Worm (Caenorhabditis elegans) whole organism, L2 larva: ENCODE data around the gene msp-63.

ENCODE experiments used
- F13H6.1 ChIP-seq: sonication (generic microtip); optimal IDR thresholded peaks from 2 replicates; lab custom pipeline; 2016; ENCODE audit warnings: missing genetic modification characterization, missing compliant biosample characterization
- R02D3.7 ChIP-seq: fragments of 150-350 bp; optimal IDR thresholded peaks from 2 replicates; lab custom pipeline; 2014; ENCODE audit warnings: missing biosample characterization, missing genetic modification characterization
- fos-1 ChIP-seq: fragments of 150-350 bp; optimal IDR thresholded peaks from 2 replicates; lab custom pipeline; 2014; ENCODE audit warnings: missing biosample characterization, missing genetic modification characterization
- lin-11 ChIP-seq: fragments of 150-350 bp; sonication (generic microtip); optimal IDR thresholded peaks from 2 replicates; lab custom pipeline; 2014; ENCODE audit warnings: missing biosample characterization, missing genetic modification characterization, inconsistent platforms, mixed read lengths
- nhr-12 ChIP-seq: fragments of 150-350 bp; optimal IDR thresholded peaks from 2 replicates; lab custom pipeline; 2014; ENCODE audit warnings: missing biosample characterization, missing genetic modification characterization
- nhr-23 ChIP-seq: fragments of 150-350 bp; optimal IDR thresholded peaks from 2 replicates; lab custom pipeline; 2014; ENCODE audit warnings: missing biosample characterization, missing genetic modification reagents, missing genetic modification characterization
- peb-1 ChIP-seq: fragments of 150-350 bp; optimal IDR thresholded peaks from 2 replicates; lab custom pipeline; 2014; ENCODE audit warnings: missing biosample characterization, missing genetic modification characterization

DNA sequence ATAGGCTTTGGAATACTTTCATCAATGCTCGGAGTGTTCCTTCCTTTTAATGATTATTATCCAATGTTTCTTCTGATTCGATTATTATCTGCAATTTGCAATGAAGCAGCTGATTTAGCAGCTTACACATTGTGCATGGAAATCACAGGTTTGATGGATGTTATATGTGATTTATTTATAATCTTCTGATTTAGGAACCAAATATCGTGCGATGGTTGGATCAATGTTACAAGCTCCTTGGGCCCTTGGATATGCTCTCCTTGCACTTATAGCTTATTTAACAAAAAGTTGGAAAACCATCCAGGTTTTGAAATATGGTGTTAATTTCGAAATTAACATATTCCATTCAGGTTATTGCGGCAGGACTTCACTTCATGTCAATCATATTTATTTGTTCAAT, 11.7 kb downstream of the msp-63 start:
- TF ChIP-seq nhr-23 (tag; lab: Kevin White, UChicago) (no peak), peb-1 (no peak), lin-11 (tag; lab: Kevin White, UChicago) (no peak), fos-1 (tag; lab: Kevin White, UChicago) (no peak), R02D3.7 (no peak), nhr-12 (tag; lab: Kevin White, UChicago) (no peak), F13H6.1 (tag; lab: Kevin White, UChicago) (no peak)
